Fruit fly (Drosophila melanogaster): ENCODE measurements around the gene CG4461.

Gene CG4461

DNA sequence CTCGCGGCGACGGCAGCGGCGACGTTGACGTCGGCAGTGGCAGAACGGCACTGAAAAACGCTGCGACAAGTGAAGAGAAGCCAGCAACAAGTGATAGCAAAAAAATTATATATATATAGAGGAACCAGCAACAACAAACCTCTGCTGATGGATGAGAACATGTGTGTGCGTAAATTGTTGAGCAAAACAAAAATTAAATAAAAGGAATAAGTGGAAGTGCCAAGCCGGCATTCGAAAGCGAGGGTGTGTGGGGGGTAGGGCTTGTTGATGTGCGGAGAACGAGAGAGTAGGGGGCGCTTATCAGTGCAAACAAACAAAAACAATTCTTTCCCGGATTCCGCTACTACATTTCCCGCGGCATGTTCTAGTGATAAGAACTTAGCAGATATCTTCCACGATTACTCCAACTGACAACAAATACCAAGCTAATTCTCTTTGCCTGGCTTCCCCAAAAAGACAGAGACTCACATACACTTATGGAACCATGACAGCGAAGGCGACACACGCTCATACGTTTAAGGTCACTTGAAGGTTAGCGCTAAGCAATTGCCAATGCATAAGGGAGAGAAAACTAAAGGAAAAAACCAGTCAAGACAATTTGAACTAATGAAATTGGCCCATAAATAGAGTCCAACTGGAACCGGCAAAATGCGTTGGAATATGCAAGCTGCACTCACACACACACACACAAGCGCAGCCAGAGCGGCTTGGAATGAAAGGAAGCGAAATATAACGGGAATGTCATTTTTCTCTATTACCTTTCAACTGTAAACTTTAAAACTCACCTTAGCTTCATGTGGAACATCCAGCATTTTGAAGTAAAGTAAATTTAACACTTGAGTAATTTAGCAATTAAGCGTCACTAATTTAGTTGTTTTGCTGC lies 17.2 kb upstream of the CG4461 start (continued):
- TF ChIP-seq ss (GFP tag; optimal IDR thresholded peaks at IDR 0.05) (peak; percentile 48 to 77), Sox14 (GFP tag; optimal IDR thresholded peaks at IDR 0.05) (peak; percentile 6), CG3919 (GFP tag; optimal IDR thresholded peaks at IDR 0.05) (no peak), CG8119 (GFP tag; IDR thresholded peaks at IDR 0.05) (no peak; the same call in 2 of the 3 replicates), topi (GFP tag; optimal IDR thresholded peaks at IDR 0.05) (no peak), Sox102F (GFP tag; optimal IDR thresholded peaks at IDR 0.05) (no peak), CG6854 (GFP tag; optimal IDR thresholded peaks at IDR 0.05) (no peak), CG1621 (tag; optimal IDR thresholded peaks at IDR 0.05) (peak; percentile 50), CG4318 (GFP tag; optimal IDR thresholded peaks at IDR 0.05) (no peak), CG3032 (tag; optimal IDR thresholded peaks at IDR 0.05) (peak; percentile 53), fkh (GFP tag; optimal IDR thresholded peaks at IDR 0.05) (peak; percentile 89)

DNA sequence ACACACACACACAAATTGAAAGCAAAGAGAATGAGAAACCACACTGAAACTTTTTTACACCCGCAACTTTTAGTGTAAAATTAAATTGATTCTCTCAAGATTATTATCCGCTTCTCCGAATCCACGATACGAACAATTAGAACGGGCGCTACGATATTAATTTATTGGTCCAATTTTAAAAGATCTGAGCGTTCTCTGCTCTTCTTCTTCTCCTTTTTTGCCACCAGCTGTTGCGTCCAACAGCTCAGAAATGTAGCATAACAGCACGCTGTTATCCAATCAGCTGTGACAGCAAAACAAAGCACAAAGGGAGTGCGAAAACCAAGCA lies 16.6 kb upstream of the CG4461 start, which contains the start of the genes UGP and Svip:
UGP (minus strand) TSS at position 223 of the 328 bp plus-strand sequence.
Svip (plus strand) TSS at position 287 of the 328 bp plus-strand sequence.
- peak; percentile 53 for TF ChIP-seq net (GFP tag; optimal IDR thresholded peaks at IDR 0.05)
- peak; percentile 93 for TF ChIP-seq Sox14 (GFP tag; optimal IDR thresholded peaks at IDR 0.05)
- peak; percentile 19 for TF ChIP-seq Sox102F (GFP tag; optimal IDR thresholded peaks at IDR 0.05)
- peak; percentile 17 for TF ChIP-seq OdsH (GFP tag; optimal IDR thresholded peaks at IDR 0.05)
- TF ChIP-seq Eip78C (GFP tag) = peak; percentile 71
- no peak for TF ChIP-seq CG8319 (GFP tag; optimal IDR thresholded peaks at IDR 0.05)
- peak; percentile 39 for TF ChIP-seq achi (GFP tag; optimal IDR thresholded peaks at IDR 0.05)
- TF ChIP-seq esn (GFP tag; optimal IDR thresholded peaks at IDR 0.05) = peak; percentile 57
- peak; percentile 10 for TF ChIP-seq Ets96B (tag; optimal IDR thresholded peaks at IDR 0.05)
- TF ChIP-seq Eip75B (GFP tag; optimal IDR thresholded peaks at IDR 0.05) = peak; percentile 35
- peak; percentile 68; the same call in 2 of the 3 replicates for TF ChIP-seq eg (GFP tag; IDR thresholded peaks at IDR 0.05)
- TF ChIP-seq CG7368 (GFP tag; optimal IDR thresholded peaks at IDR 0.05) = peak; percentile 6
- no peak for TF ChIP-seq CG6854 (GFP tag; optimal IDR thresholded peaks at IDR 0.05)
- TF ChIP-seq CG3032 (tag; optimal IDR thresholded peaks at IDR 0.05) = peak; percentile 0
- peak; percentile 43; the same call in 2 of the 3 replicates for TF ChIP-seq CG8119 (GFP tag; IDR thresholded peaks at IDR 0.05)
- peak; percentile 56; the same call in 1 of the 3 replicates for TF ChIP-seq CG6163 (GFP tag; IDR thresholded peaks at IDR 0.05)
- peak; percentile 60 for TF ChIP-seq CG3919 (GFP tag; optimal IDR thresholded peaks at IDR 0.05)
- TF ChIP-seq CG15336 (GFP tag; IDR thresholded peaks at IDR 0.05) = peak; percentile 45; the same call in 1 of the 2 replicates
- TF ChIP-seq Hr39 (GFP tag; optimal IDR thresholded peaks at IDR 0.05) = peak; percentile 10
- TF ChIP-seq Smox (GFP tag; optimal IDR thresholded peaks at IDR 0.05) = no peak
- TF ChIP-seq lz (GFP tag; optimal IDR thresholded peaks at IDR 0.05) = peak; percentile 34
- peak; percentile 39 for TF ChIP-seq topi (GFP tag; optimal IDR thresholded peaks at IDR 0.05)
- no peak for TF ChIP-seq fd59A (GFP tag; optimal IDR thresholded peaks at IDR 0.05)
- TF ChIP-seq cyc (GFP tag; optimal IDR thresholded peaks at IDR 0.05) = no peak
- peak; percentile 64 for TF ChIP-seq Hr4 (GFP tag; optimal IDR thresholded peaks at IDR 0.05)

- peak; percentile 74 for TF ChIP-seq Eip78C (GFP tag)
- peak; percentile 45 for TF ChIP-seq vri (GFP tag; optimal IDR thresholded peaks at IDR 0.05)
- peak; percentile 39 for TF ChIP-seq dsx (GFP tag; optimal IDR thresholded peaks at IDR 0.05; ENCODE audit: poor library complexity, severe bottlenecking)
- TF ChIP-seq CG1621 (tag; optimal IDR thresholded peaks at IDR 0.05) = peak; percentile 2
- peak; percentile 89 for TF ChIP-seq svp (GFP tag)
- peak; percentile 39 for TF ChIP-seq CG16779 (tag; optimal IDR thresholded peaks at IDR 0.05)
- no peak for TF ChIP-seq CG15336 (GFP tag; IDR thresholded peaks at IDR 0.05)
- TF ChIP-seq CG3032 (tag; optimal IDR thresholded peaks at IDR 0.05) = no peak
- peak; percentile 19 for TF ChIP-seq CG6854 (GFP tag; optimal IDR thresholded peaks at IDR 0.05)
- TF ChIP-seq Hr4 (GFP tag; optimal IDR thresholded peaks at IDR 0.05) = no peak
- TF ChIP-seq Lpt (GFP tag; optimal IDR thresholded peaks at IDR 0.05) = no peak
- 0 out of 3 replicates have a peak, but pooled peaks have one; percentile 30 for TF ChIP-seq CG8119 (GFP tag; IDR thresholded peaks at IDR 0.05)
- peak; percentile 84 for TF ChIP-seq fkh (GFP tag; optimal IDR thresholded peaks at IDR 0.05)
- peak; percentile 3 for TF ChIP-seq esn (GFP tag; optimal IDR thresholded peaks at IDR 0.05)
- no peak for TF ChIP-seq Sox15 (GFP tag; optimal IDR thresholded peaks at IDR 0.05)
- TF ChIP-seq net (GFP tag; optimal IDR thresholded peaks at IDR 0.05) = peak; percentile 3
- peak; percentile 14 to 20 for TF ChIP-seq ss (GFP tag; optimal IDR thresholded peaks at IDR 0.05)
- TF ChIP-seq CG10669 (GFP tag; optimal IDR thresholded peaks at IDR 0.05) = peak; percentile 71
- TF ChIP-seq CG6276 (GFP tag; optimal IDR thresholded peaks at IDR 0.05) = peak; percentile 30
- peak; percentile 12 for TF ChIP-seq Sox14 (GFP tag; optimal IDR thresholded peaks at IDR 0.05)
- TF ChIP-seq CG8632 (GFP tag; optimal IDR thresholded peaks at IDR 0.05) = no peak
- peak; percentile 43 for TF ChIP-seq Eip75B (GFP tag; optimal IDR thresholded peaks at IDR 0.05)
These were observed 15.0 kb upstream of the CG4461 start, which contains the start of gene Pdxk for dm6 chr3L:9360217-9360692. Pdxk (plus strand) TSS chr3L:9360316.
